Worm (Caenorhabditis elegans) whole organism, midembryonic: Measurements from ENCODE around the gene rog-1.

Source experiments
- cog-1 ChIP-seq: sonication (generic microtip); optimal IDR thresholded peaks from 2 replicates; lab custom pipeline; 2016; ENCODE audit warnings: missing genetic modification characterization, missing compliant biosample characterization
- flt-1 ChIP-seq: fragments of 200-800 bp; sonication (Bioruptor generic); IDR thresholded peaks from 2 replicates; pipeline ENCODE4 v1.3.6; 2022; ENCODE audit warnings: missing genetic modification characterization, missing compliant biosample characterization
- klf-2 ChIP-seq: fragments of 200-800 bp; sonication (Bioruptor generic); conservative IDR thresholded peaks from 2 replicates; pipeline ENCODE4 v1.3.6; 2022; ENCODE audit warnings: missing genetic modification reagents, missing genetic modification characterization, missing compliant biosample characterization
- med-1 ChIP-seq: sonication (generic microtip); optimal IDR thresholded peaks from 2 replicates; lab custom pipeline; 2017; ENCODE audit warnings: missing genetic modification characterization, mild to moderate bottlenecking, missing compliant biosample characterization, antibody characterized with exemption, missing genetic modification reagents; ENCODE audit not compliant: insufficient read depth
- tab-1 ChIP-seq: fragments of 200-800 bp; sonication (Bioruptor generic); IDR thresholded peaks from 2 replicates; pipeline ENCODE4 v1.3.6; 2022; ENCODE audit warnings: missing genetic modification characterization, missing compliant biosample characterization
- ztf-23 ChIP-seq: fragments of 200-800 bp; sonication (Bioruptor generic); IDR thresholded peaks from 2 replicates; pipeline ENCODE4 v1.3.6; 2022; ENCODE audit warnings: missing genetic modification reagents, missing genetic modification characterization, missing compliant biosample characterization
- ztf-29 ChIP-seq: fragments of 200-800 bp; sonication (Bioruptor generic); IDR thresholded peaks from 2 replicates; pipeline ENCODE4 v1.3.6; 2022; ENCODE audit warnings: missing genetic modification reagents, missing genetic modification characterization, missing compliant biosample characterization

DNA sequence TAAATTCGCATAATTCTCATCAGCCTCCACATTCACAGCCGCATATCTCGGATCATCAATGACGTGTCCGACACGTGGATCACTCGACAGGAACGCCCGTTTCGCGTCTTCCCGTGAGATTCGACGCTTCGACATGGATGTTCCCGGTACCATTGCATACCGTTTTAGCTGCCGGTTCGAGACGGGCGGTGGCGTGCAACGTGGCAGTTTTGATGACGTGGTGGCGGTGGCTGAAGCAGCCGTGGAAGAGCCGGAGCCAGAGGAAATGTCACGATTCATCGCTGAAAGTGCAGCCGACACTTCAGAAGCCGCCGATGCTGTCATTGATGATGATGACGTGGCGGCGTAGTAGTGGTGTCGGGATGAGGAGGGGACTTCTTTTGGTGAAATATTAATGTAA is 3.3 kb downstream of the rog-1 start:
- TF ChIP-seq tab-1 (GFP tag; lab: Robert Waterston, UW), result no peak
- no peak for TF ChIP-seq ztf-23
- TF ChIP-seq klf-2 (GFP tag; lab: Robert Waterston, UW), result no peak
- no peak for TF ChIP-seq cog-1 (tag; lab: Kevin White, UChicago)
- no peak for TF ChIP-seq flt-1
- no peak for TF ChIP-seq ztf-29 (GFP tag; lab: Robert Waterston, UW)
- TF ChIP-seq med-1, result no peak
